Fruit fly (Drosophila melanogaster) whole organism, pupa: Measurements from ENCODE around the gene Hipk.

Source experiments
- CG10348 ChIP-seq: fragments of 200-800 bp; sonication (Bioruptor generic); IDR thresholded peaks from 2 replicates; pipeline ENCODE4 v1.3.6; 2022; ENCODE audit warnings: missing biosample characterization, missing genetic modification characterization
- CG12605 ChIP-seq: fragments of 200-800 bp; sonication (Bioruptor generic); IDR thresholded peaks from 2 replicates; pipeline ENCODE4 v1.3.6; 2022; ENCODE audit warnings: missing biosample characterization, missing genetic modification characterization
- CG13204 ChIP-seq: fragments of 200-800 bp; sonication (Bioruptor generic); optimal IDR thresholded peaks from 2 replicates; lab custom pipeline; 2018; ENCODE audit warnings: missing biosample characterization, mild to moderate bottlenecking, missing genetic modification characterization, moderate library complexity
- CG14655 ChIP-seq: fragments of 200-800 bp; sonication (Bioruptor generic); optimal IDR thresholded peaks from 3 replicates; lab custom pipeline; 2017; ENCODE audit warnings: mild to moderate bottlenecking, missing biosample characterization, missing genetic modification reagents, missing genetic modification characterization
- CG15710 ChIP-seq: fragments of 200-800 bp; sonication (Bioruptor generic); optimal IDR thresholded peaks from 2 replicates; lab custom pipeline; 2018; ENCODE audit warnings: missing biosample characterization, mild to moderate bottlenecking, missing genetic modification characterization, moderate library complexity
- CG17806 ChIP-seq: fragments of 200-800 bp; sonication (Bioruptor generic); optimal IDR thresholded peaks from 2 replicates; lab custom pipeline; 2018; ENCODE audit warnings: missing biosample characterization, mild to moderate bottlenecking, missing genetic modification characterization, moderate library complexity
- CG32121 ChIP-seq: fragments of 200-800 bp; sonication (Bioruptor generic); IDR thresholded peaks from 2 replicates; pipeline ENCODE4 v1.3.6; 2022; ENCODE audit warnings: missing biosample characterization, missing genetic modification characterization
- CG34367 ChIP-seq: fragments of 200-800 bp; sonication (Bioruptor generic); optimal IDR thresholded peaks from 2 replicates; lab custom pipeline; 2018; ENCODE audit warnings: missing biosample characterization, mild to moderate bottlenecking, missing genetic modification characterization
- CG4496 ChIP-seq: fragments of 200-800 bp; sonication (Bioruptor generic); IDR thresholded peaks from 3 replicates; pipeline ENCODE4 v1.3.6; 2022; ENCODE audit warnings: missing biosample characterization, missing genetic modification characterization
- CG8159 ChIP-seq: fragments of 200-800 bp; sonication (Bioruptor generic); optimal IDR thresholded peaks from 3 replicates; lab custom pipeline; 2018; ENCODE audit warnings: missing biosample characterization, mild to moderate bottlenecking, missing genetic modification characterization, moderate library complexity
- CG8301 ChIP-seq: fragments of 200-800 bp; sonication (Bioruptor generic); optimal IDR thresholded peaks from 2 replicates; lab custom pipeline; 2018; ENCODE audit warnings: missing biosample characterization, mild to moderate bottlenecking, missing genetic modification characterization
- CG9948 ChIP-seq: fragments of 200-800 bp; sonication (Bioruptor generic); optimal IDR thresholded peaks from 2 replicates; lab custom pipeline; 2018; ENCODE audit warnings: missing biosample characterization, mild to moderate bottlenecking, missing genetic modification characterization, moderate library complexity
- D1 ChIP-seq: fragments of 200-800 bp; sonication (Bioruptor generic); optimal IDR thresholded peaks from 2 replicates; lab custom pipeline; 2018; ENCODE audit warnings: missing biosample characterization, mild to moderate bottlenecking, missing genetic modification characterization, moderate library complexity
- EcR ChIP-seq: fragments of 200-800 bp; sonication (Bioruptor generic); optimal IDR thresholded peaks from 3 replicates; lab custom pipeline; 2019; ENCODE audit warnings: missing biosample characterization, missing genetic modification characterization, mild to moderate bottlenecking, moderate library complexity, missing genetic modification reagents
- Ets98B ChIP-seq: fragments of 200-800 bp; sonication (Bioruptor generic); IDR thresholded peaks from 2 replicates; pipeline ENCODE4 v1.3.6; 2022; ENCODE audit warnings: missing biosample characterization, missing genetic modification characterization
- Pif1A ChIP-seq: fragments of 200-800 bp; sonication (Bioruptor generic); optimal IDR thresholded peaks from 3 replicates; lab custom pipeline; 2016; ENCODE audit warnings: missing biosample characterization, missing genetic modification characterization
- Pif1B ChIP-seq: fragments of 200-800 bp; sonication (Bioruptor generic); optimal IDR thresholded peaks from 3 replicates; lab custom pipeline; 2016; ENCODE audit warnings: missing biosample characterization, missing genetic modification characterization
- Snoo ChIP-seq: fragments of 200-800 bp; sonication (Bioruptor generic); optimal IDR thresholded peaks from 3 replicates; lab custom pipeline; 2017; ENCODE audit warnings: missing biosample characterization, mild to moderate bottlenecking, missing genetic modification characterization, inconsistent platforms
- fd96Ca ChIP-seq: fragments of 200-800 bp; sonication (Bioruptor generic); IDR thresholded peaks from 3 replicates; pipeline ENCODE4 v1.3.6; 2022; ENCODE audit warnings: missing biosample characterization, missing genetic modification characterization
- gl ChIP-seq: fragments of 200-800 bp; sonication (Bioruptor generic); optimal IDR thresholded peaks from 2 replicates; lab custom pipeline; 2018; ENCODE audit warnings: missing biosample characterization, mild to moderate bottlenecking, missing genetic modification characterization
- rn ChIP-seq: fragments of 200-800 bp; sonication (Bioruptor generic); IDR thresholded peaks from 2 replicates; pipeline ENCODE4 v1.3.6; 2022; ENCODE audit warnings: missing biosample characterization, missing genetic modification characterization

The Hipk gene

DNA sequence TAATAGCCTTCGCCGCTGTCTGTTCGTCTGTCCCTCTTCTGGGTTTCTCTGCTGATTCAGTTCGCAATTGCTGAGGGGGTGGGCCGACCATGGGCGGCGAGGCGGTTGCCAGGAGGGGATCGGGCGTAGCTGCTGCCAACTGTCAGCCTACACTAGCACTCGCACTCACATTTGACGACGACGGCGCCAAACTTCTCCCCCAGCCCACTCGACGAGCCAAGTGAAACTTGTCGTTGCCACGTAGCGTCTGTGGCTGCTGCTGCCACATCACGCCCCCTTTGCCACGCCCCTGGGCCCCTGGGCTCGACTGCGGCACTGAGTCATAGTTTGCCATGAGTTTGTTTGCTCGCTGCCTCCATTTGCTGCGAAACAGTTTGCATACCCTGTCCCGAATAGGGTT is 14.4 kb downstream of the Hipk start:
- peak; percentile 75 for TF ChIP-seq CG12605 (GFP tag; lab: Robert Waterston, UW)
- no peak for TF ChIP-seq Pif1B (GFP tag; lab: Kevin White, UChicago)
- no peak for TF ChIP-seq gl (tag; lab: Kevin White, UChicago)
- peak; percentile 15 for TF ChIP-seq EcR (GFP tag; lab: Kevin White, UChicago)
- peak; percentile 53 for TF ChIP-seq CG17806
- peak; percentile 90 for TF ChIP-seq fd96Ca (GFP tag; lab: Robert Waterston, UW)
- peak; percentile 71 for TF ChIP-seq CG15710
- peak; percentile 52 for TF ChIP-seq CG34367
- peak; percentile 89 for TF ChIP-seq Ets98B (GFP tag; lab: Robert Waterston, UW)
- TF ChIP-seq CG8159 (tag; lab: Kevin White, UChicago), result peak; percentile 65
- TF ChIP-seq CG14655 (GFP tag; lab: Kevin White, UChicago), result peak; percentile 55
- TF ChIP-seq CG8301 (tag; lab: Kevin White, UChicago), result peak; percentile 36
- TF ChIP-seq CG9948 (tag; lab: Kevin White, UChicago), result peak; percentile 44
- TF ChIP-seq CG13204 (GFP tag; lab: Kevin White, UChicago), result peak; percentile 71
- TF ChIP-seq CG4496 (GFP tag; lab: Robert Waterston, UW), result peak; percentile 89
- peak; percentile 57 for TF ChIP-seq Snoo (tag; lab: Kevin White, UChicago)
- peak; percentile 56; the same call in 1 of the 2 replicates for TF ChIP-seq CG10348
- no peak for TF ChIP-seq D1 (tag; lab: Kevin White, UChicago)
- peak; percentile 53 for TF ChIP-seq Pif1A (GFP tag; lab: Kevin White, UChicago)
- TF ChIP-seq CG32121 (GFP tag; lab: Robert Waterston, UW), result peak; percentile 89
- TF ChIP-seq rn (GFP tag; lab: Robert Waterston, UW), result peak; percentile 60

DNA sequence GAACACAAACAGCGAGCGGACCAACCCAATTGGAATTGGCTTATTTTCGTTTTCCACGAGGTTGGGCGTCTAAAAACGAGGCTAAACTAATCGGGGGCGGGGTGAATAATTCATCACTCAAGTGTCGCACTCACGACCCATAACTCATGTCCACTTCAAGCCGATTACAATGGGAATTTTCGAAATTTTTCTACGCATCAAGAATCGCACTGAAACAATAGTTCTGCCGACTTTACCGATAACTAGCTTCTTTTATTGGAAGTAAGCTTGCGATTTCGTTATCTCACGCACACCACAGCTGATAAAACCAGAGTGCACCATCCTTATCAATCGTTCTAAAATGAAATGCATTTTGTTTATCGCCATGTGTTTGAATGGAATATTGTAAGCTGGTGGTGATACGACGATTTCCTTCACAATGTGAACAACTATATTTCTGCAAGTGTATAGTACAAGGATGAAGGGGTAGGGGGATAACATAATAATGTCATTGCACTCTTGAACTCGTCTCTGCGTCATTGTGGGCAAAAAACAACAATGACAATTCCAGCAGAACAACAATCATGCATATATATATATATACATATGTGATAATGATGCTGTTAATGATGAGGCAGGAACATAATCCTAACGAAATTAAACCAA is 16.7 kb downstream of the Hipk start:
- TF ChIP-seq CG12605 (GFP tag; lab: Robert Waterston, UW) (no peak), CG14655 (GFP tag; lab: Kevin White, UChicago) (peak; percentile 11), EcR (GFP tag; lab: Kevin White, UChicago) (peak; percentile 96), CG9948 (tag; lab: Kevin White, UChicago) (peak; percentile 4), CG8301 (tag; lab: Kevin White, UChicago) (peak; percentile 7), CG15710 (no peak)

DNA sequence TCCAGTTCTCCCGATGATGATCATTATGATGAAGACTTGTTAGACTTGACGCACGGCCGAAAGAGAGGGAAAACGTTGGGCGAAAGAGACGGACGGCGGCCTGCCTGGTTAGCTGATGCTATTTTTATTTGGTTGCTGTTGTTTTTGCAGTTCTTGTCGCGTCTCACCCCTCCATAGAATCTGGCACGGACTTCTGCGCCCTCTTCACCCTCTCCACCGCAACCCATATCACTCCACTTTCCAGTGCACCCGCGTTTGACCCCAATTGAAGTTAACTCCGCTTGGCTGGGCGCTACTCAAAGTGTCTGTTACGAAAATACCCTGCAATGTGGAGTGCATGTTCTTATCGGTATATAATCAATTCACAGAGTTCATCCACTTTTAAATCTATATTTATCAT is 18.3 kb downstream of the Hipk start:
- TF ChIP-seq CG32121 (GFP tag; lab: Robert Waterston, UW) (peak; percentile 25; the same call in 1 of the 2 replicates), D1 (tag; lab: Kevin White, UChicago) (no peak), CG14655 (GFP tag; lab: Kevin White, UChicago) (no peak), CG12605 (GFP tag; lab: Robert Waterston, UW) (no peak), Snoo (tag; lab: Kevin White, UChicago) (no peak), EcR (GFP tag; lab: Kevin White, UChicago) (peak; percentile 52), CG9948 (tag; lab: Kevin White, UChicago) (no peak), Ets98B (GFP tag; lab: Robert Waterston, UW) (peak; percentile 16; the same call in 1 of the 2 replicates), fd96Ca (GFP tag; lab: Robert Waterston, UW) (peak; percentile 22; the same call in 1 of the 3 replicates), CG17806 (no peak), CG4496 (GFP tag; lab: Robert Waterston, UW) (0 out of 3 replicates have a peak, but pooled peaks have one; percentile 39), Pif1A (GFP tag; lab: Kevin White, UChicago) (no peak), CG34367 (no peak), CG8301 (tag; lab: Kevin White, UChicago) (no peak), CG13204 (GFP tag; lab: Kevin White, UChicago) (no peak), Pif1B (GFP tag; lab: Kevin White, UChicago) (no peak), rn (GFP tag; lab: Robert Waterston, UW) (no peak), gl (tag; lab: Kevin White, UChicago) (no peak)
- TF ChIP-seq, all 21 proteins: peak for 5

DNA sequence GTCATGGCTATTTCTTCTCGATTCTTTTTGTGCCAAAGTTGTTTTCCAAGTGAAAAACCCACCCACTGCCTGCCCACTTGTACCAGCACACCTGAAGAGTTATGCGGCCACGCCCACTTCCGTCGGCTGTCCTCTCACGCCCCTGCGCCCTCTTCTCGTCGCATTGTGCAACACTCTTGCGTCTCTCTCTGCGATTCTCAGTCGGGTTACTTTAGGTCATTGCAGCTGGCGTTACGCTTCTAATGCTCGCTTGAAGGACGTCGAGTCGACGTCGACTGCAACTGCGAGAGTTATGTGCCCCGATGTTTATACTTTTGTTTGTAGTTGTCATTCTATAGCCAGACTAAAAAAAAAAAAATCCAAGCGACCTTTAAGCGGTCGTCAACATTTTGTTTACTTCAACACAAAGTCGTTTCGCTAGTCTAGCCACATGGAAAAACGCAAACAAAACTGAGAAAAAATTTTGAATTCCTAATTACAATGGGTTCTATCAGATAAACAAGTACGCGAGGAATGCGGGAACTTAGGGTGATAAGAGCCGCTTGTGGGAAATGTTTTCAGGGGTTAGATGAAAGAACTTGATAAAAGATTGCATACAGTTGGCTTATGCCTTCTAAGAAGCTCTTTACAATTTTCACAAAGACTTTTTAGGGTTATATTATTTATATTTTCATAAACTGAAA is 19.1 kb downstream of the Hipk start:
- TF ChIP-seq CG4496 (GFP tag; lab: Robert Waterston, UW), result peak; percentile 41; the same call in 1 of the 3 replicates
- no peak for TF ChIP-seq Pif1A (GFP tag; lab: Kevin White, UChicago)
- TF ChIP-seq EcR (GFP tag; lab: Kevin White, UChicago), result peak; percentile 30

DNA sequence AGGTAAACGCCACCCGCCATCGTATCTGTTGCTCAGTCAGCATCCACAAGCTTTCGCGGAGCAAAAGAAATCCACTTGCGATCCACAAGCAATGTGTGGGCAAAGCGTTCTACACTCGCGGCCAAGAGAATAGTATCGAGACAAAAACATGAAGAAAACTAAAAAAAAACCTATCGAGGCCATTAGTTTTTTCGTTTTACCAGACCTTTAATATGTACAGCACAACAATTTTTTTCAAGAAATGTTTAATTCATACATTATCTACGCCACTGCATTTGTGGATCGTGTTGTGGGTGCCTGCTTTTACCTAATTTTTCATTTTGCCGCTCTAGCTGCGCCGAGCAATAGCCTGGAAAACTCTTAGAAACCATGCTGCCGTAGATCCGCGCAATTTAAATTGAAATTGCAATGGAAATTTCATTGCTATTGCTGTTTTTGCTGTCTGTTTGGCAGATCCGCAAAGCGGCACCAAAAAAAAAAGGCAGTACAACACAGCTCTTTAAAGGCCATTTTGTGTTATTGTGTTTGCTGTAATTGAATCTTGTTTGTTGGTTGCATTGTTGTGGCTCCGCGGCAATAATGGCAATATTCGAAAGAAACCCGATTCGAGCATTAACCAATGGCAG is 20.3 kb downstream of the Hipk start:
- TF ChIP-seq CG34367 (peak; percentile 29), CG10348 (peak; percentile 46; the same call in 1 of the 2 replicates), CG12605 (GFP tag; lab: Robert Waterston, UW) (peak; percentile 88), CG9948 (tag; lab: Kevin White, UChicago) (peak; percentile 50), fd96Ca (GFP tag; lab: Robert Waterston, UW) (peak; percentile 92), CG15710 (peak; percentile 19), rn (GFP tag; lab: Robert Waterston, UW) (peak; percentile 64; the same call in 1 of the 2 replicates), CG4496 (GFP tag; lab: Robert Waterston, UW) (peak; percentile 96), Snoo (tag; lab: Kevin White, UChicago) (peak; percentile 14), CG17806 (peak; percentile 39), CG13204 (GFP tag; lab: Kevin White, UChicago) (no peak), CG14655 (GFP tag; lab: Kevin White, UChicago) (peak; percentile 78), CG32121 (GFP tag; lab: Robert Waterston, UW) (peak; percentile 87), D1 (tag; lab: Kevin White, UChicago) (no peak), Pif1B (GFP tag; lab: Kevin White, UChicago) (peak; percentile 58), EcR (GFP tag; lab: Kevin White, UChicago) (no peak), CG8159 (tag; lab: Kevin White, UChicago) (peak; percentile 3), Ets98B (GFP tag; lab: Robert Waterston, UW) (peak; percentile 93), gl (tag; lab: Kevin White, UChicago) (no peak), Pif1A (GFP tag; lab: Kevin White, UChicago) (peak; percentile 67), CG8301 (tag; lab: Kevin White, UChicago) (peak; percentile 82)
